Fruit fly (Drosophila melanogaster) whole organism, embryonic: ENCODE results near the gene mRpL10.
A peak's percentile ranks its signal among the peaks of the same experiment; 100 is the strongest.

Experiments used
- Asciz ChIP-seq: fragments of 200-800 bp; sonication (Bioruptor generic); optimal IDR thresholded peaks from 2 replicates; lab custom pipeline; 2017; ENCODE audit warnings: missing biosample characterization, mild to moderate bottlenecking, missing genetic modification characterization, missing genetic modification reagents
- Atf6 ChIP-seq: fragments of 200-800 bp; sonication (Bioruptor generic); IDR thresholded peaks from 2 replicates; pipeline ENCODE4 v1.3.6; 2022; ENCODE audit warnings: missing biosample characterization, missing genetic modification characterization
- Awh ChIP-seq: fragments of 200-800 bp; sonication (Bioruptor generic); IDR thresholded peaks from 2 replicates; pipeline ENCODE4, ENCODE4 v1.3.6; 2022; ENCODE audit warnings: missing biosample characterization, missing genetic modification characterization
- B-H2 ChIP-seq: fragments of 200-800 bp; sonication (Bioruptor generic); optimal IDR thresholded peaks from 2 replicates; lab custom pipeline; 2018; ENCODE audit warnings: missing biosample characterization, mild to moderate bottlenecking, missing genetic modification characterization
- BtbVII ChIP-seq: fragments of 200-800 bp; sonication (Bioruptor generic); optimal IDR thresholded peaks from 3 replicates; lab custom pipeline; 2017; ENCODE audit warnings: missing biosample characterization, mild to moderate bottlenecking, missing genetic modification characterization
- CG10321 ChIP-seq: fragments of 200-800 bp; sonication (Bioruptor generic); IDR thresholded peaks from 2 replicates; pipeline ENCODE4 v1.3.6; 2022; ENCODE audit warnings: missing biosample characterization, missing genetic modification characterization
- CG10959 ChIP-seq: fragments of 200-800 bp; sonication (Bioruptor generic); IDR thresholded peaks from 2 replicates; pipeline ENCODE4 v1.3.6; 2022; ENCODE audit warnings: missing biosample characterization, missing genetic modification characterization
- CG13424 ChIP-seq: fragments of 200-800 bp; sonication (Bioruptor generic); optimal IDR thresholded peaks from 2 replicates; lab custom pipeline; 2019; ENCODE audit warnings: missing biosample characterization, mild to moderate bottlenecking, missing genetic modification characterization, moderate library complexity
- CG13775 ChIP-seq: fragments of 200-800 bp; sonication (Bioruptor generic); optimal IDR thresholded peaks from 3 replicates; lab custom pipeline; 2017; ENCODE audit warnings: missing biosample characterization, mild to moderate bottlenecking, missing genetic modification characterization
- CG13894 ChIP-seq: fragments of 200-800 bp; sonication (Bioruptor generic); optimal IDR thresholded peaks from 3 replicates; lab custom pipeline; 2018; ENCODE audit warnings: missing biosample characterization, mild to moderate bottlenecking, missing genetic modification characterization, moderate library complexity
- CG14014 ChIP-seq: fragments of 200-800 bp; sonication (Bioruptor generic); IDR thresholded peaks from 2 replicates; pipeline ENCODE4 v1.3.6; 2022; ENCODE audit warnings: missing biosample characterization, missing genetic modification characterization
- CG15479 ChIP-seq: fragments of 200-800 bp; sonication (Bioruptor generic); optimal IDR thresholded peaks from 3 replicates; lab custom pipeline; 2019; ENCODE audit warnings: missing biosample characterization, mild to moderate bottlenecking, missing genetic modification characterization, moderate library complexity
- CG17829 ChIP-seq: fragments of 200-800 bp; optimal IDR thresholded peaks from 2 replicates; lab custom pipeline; 2019; ENCODE audit warnings: missing biosample characterization, mild to moderate bottlenecking, missing genetic modification characterization, moderate library complexity
- CG1792 ChIP-seq: fragments of 200-800 bp; sonication (Bioruptor generic); optimal IDR thresholded peaks from 2 replicates; lab custom pipeline; 2016; ENCODE audit warnings: missing biosample characterization, missing genetic modification characterization
- CG1832 ChIP-seq: fragments of 200-800 bp; sonication (Bioruptor generic); optimal IDR thresholded peaks from 2 replicates; lab custom pipeline; 2017; ENCODE audit warnings: missing biosample characterization, mild to moderate bottlenecking, missing genetic modification characterization, inconsistent platforms
- CG6813 ChIP-seq: fragments of 200-800 bp; sonication (Bioruptor generic); optimal IDR thresholded peaks from 2 replicates; lab custom pipeline; 2017; ENCODE audit warnings: missing biosample characterization, missing genetic modification characterization, mild to moderate bottlenecking, moderate library complexity, missing genetic modification reagents
- CG7839 ChIP-seq: fragments of 200-800 bp; sonication (Bioruptor generic); optimal IDR thresholded peaks from 3 replicates; lab custom pipeline; 2018; ENCODE audit warnings: missing biosample characterization, mild to moderate bottlenecking, missing genetic modification characterization, moderate library complexity
- CG8359 ChIP-seq: fragments of 200-800 bp; sonication (Bioruptor generic); optimal IDR thresholded peaks from 2 replicates; lab custom pipeline; 2017; ENCODE audit warnings: missing biosample characterization, mild to moderate bottlenecking, missing genetic modification characterization, borderline replicate concordance
- D ChIP-seq, 2 experiments: fragments of 200-800 bp in 1 of 2; fragments of >200 bp in 1 of 2; sonication (Bioruptor generic) in 1 of 2; optimal IDR thresholded peaks; 2 replicates in 1 of 2; 3 replicates in 1 of 2; lab custom pipeline; 2017; ENCODE audit warnings: mild to moderate bottlenecking in 1 of 2, missing biosample characterization in 1 of 2, missing genetic modification characterization in 1 of 2, missing genetic modification reagents in 1 of 2
- Dbx ChIP-seq: fragments of 200-800 bp; sonication (Bioruptor generic); IDR thresholded peaks from 3 replicates; pipeline ENCODE4 v1.3.6; 2022; ENCODE audit warnings: missing biosample characterization, missing genetic modification characterization
- Doc3 ChIP-seq: fragments of 200-800 bp; sonication (Bioruptor generic); IDR thresholded peaks from 3 replicates; pipeline ENCODE4 v1.3.6; 2022; ENCODE audit warnings: missing biosample characterization, missing genetic modification characterization; ENCODE audit not compliant: partially characterized antibody
- ERR ChIP-seq: fragments of 200-800 bp; sonication (Bioruptor generic); optimal IDR thresholded peaks from 2 replicates; lab custom pipeline; 2016; ENCODE audit warnings: missing biosample characterization, missing genetic modification characterization
- Fer2 ChIP-seq: fragments of 200-800 bp; sonication (Bioruptor generic); optimal IDR thresholded peaks from 2 replicates; lab custom pipeline; 2018; ENCODE audit warnings: missing biosample characterization, mild to moderate bottlenecking, missing genetic modification characterization, moderate library complexity
- HLHmδ ChIP-seq: fragments of 200-800 bp; sonication (Bioruptor generic); optimal IDR thresholded peaks from 2 replicates; lab custom pipeline; 2018; ENCODE audit warnings: missing biosample characterization, mild to moderate bottlenecking, missing genetic modification characterization, moderate library complexity
- Hey ChIP-seq: fragments of 200-800 bp; sonication (Bioruptor generic); optimal IDR thresholded peaks from 3 replicates; lab custom pipeline; 2018; ENCODE audit warnings: missing biosample characterization, mild to moderate bottlenecking, missing genetic modification characterization
- Lpt ChIP-seq: fragments of >200 bp; optimal IDR thresholded peaks from 2 replicates; lab custom pipeline; 2018; ENCODE audit warnings: missing biosample characterization, missing genetic modification characterization
- Oli ChIP-seq: fragments of 200-800 bp; sonication (Bioruptor generic); optimal IDR thresholded peaks from 2 replicates; lab custom pipeline; 2018; ENCODE audit warnings: missing biosample characterization, mild to moderate bottlenecking, missing genetic modification characterization, moderate library complexity
- PHDP ChIP-seq: fragments of 200-800 bp; sonication (Bioruptor generic); optimal IDR thresholded peaks from 3 replicates; lab custom pipeline; 2018; ENCODE audit warnings: missing biosample characterization, mild to moderate bottlenecking, missing genetic modification characterization, moderate library complexity
- Spps ChIP-seq: fragments of 200-800 bp; sonication (Bioruptor generic); optimal IDR thresholded peaks from 2 replicates; lab custom pipeline; 2018; ENCODE audit warnings: missing biosample characterization, mild to moderate bottlenecking, missing genetic modification characterization
- az2 ChIP-seq: fragments of 200-800 bp; sonication (Bioruptor generic); optimal IDR thresholded peaks from 3 replicates; lab custom pipeline; 2016; ENCODE audit warnings: missing biosample characterization, missing genetic modification characterization
- bbx ChIP-seq: fragments of 200-800 bp; sonication (Bioruptor generic); IDR thresholded peaks from 2 replicates; pipeline ENCODE4 v1.3.6; 2022; ENCODE audit warnings: missing biosample characterization, missing genetic modification characterization; ENCODE audit not compliant: partially characterized antibody
- cg ChIP-seq: fragments of 200-800 bp; sonication (Bioruptor generic); optimal IDR thresholded peaks from 3 replicates; lab custom pipeline; 2019; ENCODE audit warnings: missing biosample characterization, mild to moderate bottlenecking, missing genetic modification characterization, moderate library complexity
- danr ChIP-seq: fragments of 200-800 bp; sonication (Bioruptor generic); IDR thresholded peaks from 2 replicates; pipeline ENCODE4 v1.3.6; 2022; ENCODE audit warnings: missing biosample characterization, missing genetic modification characterization
- eve ChIP-seq, 2 experiments: fragments of >200 bp; optimal IDR thresholded peaks; 2 replicates each; lab custom pipeline; 2017; ENCODE audit warnings: missing biosample characterization in 2 of 2, missing genetic modification characterization in 2 of 2
- exex ChIP-seq: fragments of 200-800 bp; sonication (Bioruptor generic); optimal IDR thresholded peaks from 4 replicates; lab custom pipeline; 2018; ENCODE audit warnings: missing biosample characterization, mild to moderate bottlenecking, missing genetic modification characterization, moderate library complexity
- grn ChIP-seq: fragments of 200-800 bp; sonication (Bioruptor generic); optimal IDR thresholded peaks from 3 replicates; lab custom pipeline; 2017; ENCODE audit warnings: missing biosample characterization, missing genetic modification characterization
- gro ChIP-seq: fragments of 200-800 bp; sonication (Bioruptor generic); optimal IDR thresholded peaks from 2 replicates; lab custom pipeline; 2016; ENCODE audit warnings: missing biosample characterization, missing genetic modification characterization
- h ChIP-seq: fragments of >200 bp; optimal IDR thresholded peaks from 2 replicates; lab custom pipeline; 2017
- hbn ChIP-seq: fragments of 200-800 bp; sonication (Bioruptor generic); IDR thresholded peaks from 2 replicates; pipeline ENCODE4 v1.3.6; 2022; ENCODE audit warnings: missing biosample characterization, missing genetic modification characterization; ENCODE audit not compliant: partially characterized antibody
- lab ChIP-seq: fragments of 200-800 bp; sonication (Bioruptor generic); optimal IDR thresholded peaks from 3 replicates; lab custom pipeline; 2017; ENCODE audit warnings: missing biosample characterization, missing genetic modification characterization, mild to moderate bottlenecking, moderate library complexity, missing genetic modification reagents
- row ChIP-seq: fragments of 200-800 bp; sonication (Bioruptor generic); IDR thresholded peaks from 3 replicates; pipeline ENCODE4 v1.3.6; 2022; ENCODE audit warnings: missing biosample characterization, missing genetic modification characterization
- so ChIP-seq: fragments of 200-800 bp; sonication (Bioruptor generic); IDR thresholded peaks from 3 replicates; pipeline ENCODE4 v1.3.6; 2022; ENCODE audit warnings: missing biosample characterization, missing genetic modification characterization
- tio ChIP-seq: fragments of 200-800 bp; sonication (Bioruptor generic); optimal IDR thresholded peaks from 2 replicates; lab custom pipeline; 2017; ENCODE audit warnings: missing biosample characterization, missing genetic modification characterization, inconsistent platforms
- tna ChIP-seq: fragments of 200-800 bp; sonication (Bioruptor generic); IDR thresholded peaks from 2 replicates; pipeline ENCODE4 v1.3.6; 2022; ENCODE audit warnings: missing biosample characterization, missing genetic modification characterization; ENCODE audit not compliant: partially characterized antibody
- toy ChIP-seq: fragments of 200-800 bp; sonication (Bioruptor generic); IDR thresholded peaks from 2 replicates; pipeline ENCODE4 v1.3.6; 2022; ENCODE audit warnings: missing biosample characterization, missing genetic modification characterization
- unpg ChIP-seq: fragments of 200-800 bp; sonication (Bioruptor generic); optimal IDR thresholded peaks from 3 replicates; lab custom pipeline; 2018; ENCODE audit warnings: missing biosample characterization, mild to moderate bottlenecking, missing genetic modification characterization, moderate library complexity
- z ChIP-seq: fragments of 200-800 bp; sonication (Bioruptor generic); IDR thresholded peaks from 3 replicates; pipeline ENCODE4 v1.3.6; 2022; ENCODE audit warnings: missing biosample characterization, missing genetic modification characterization

The mRpL10 gene

DNA sequence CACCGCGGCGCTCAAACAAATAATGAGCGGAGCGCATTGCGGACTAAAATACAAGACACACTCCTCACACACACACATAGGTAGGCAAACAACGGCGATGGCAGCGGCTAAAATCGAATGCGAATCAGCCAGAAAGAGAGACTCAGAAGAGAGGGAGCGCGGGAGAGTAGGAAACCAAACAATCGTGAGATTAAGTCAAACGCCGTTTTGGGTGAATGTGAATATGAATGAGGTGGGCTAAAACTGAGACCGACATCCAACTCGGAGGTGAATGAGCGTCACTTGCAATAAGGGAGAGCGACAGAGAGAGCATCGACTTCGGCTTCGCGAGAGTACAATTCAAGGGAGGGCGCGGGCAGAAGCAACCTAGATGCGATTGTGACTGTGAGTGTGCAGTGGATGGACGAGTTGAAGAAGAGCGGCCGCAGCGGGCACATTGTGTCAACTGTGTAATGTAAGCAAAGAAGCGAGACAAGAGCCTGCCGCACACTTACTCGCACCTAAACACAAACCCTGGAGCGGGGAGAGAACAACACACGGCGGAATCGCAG lies 18.4 kb downstream of the mRpL10 start (continued):
- TF ChIP-seq BtbVII (GFP tag; lab: Kevin White, UChicago) (no peak), Spps (tag; lab: Kevin White, UChicago) (no peak), Asciz (GFP tag; lab: Kevin White, UChicago) (no peak), CG1792 (no peak), CG13775 (GFP tag; lab: Kevin White, UChicago) (no peak), tna (GFP tag; lab: Robert Waterston, UW) (no peak), CG13894 (peak; percentile 12), Awh (GFP tag; lab: Robert Waterston, UW) (no peak), unpg (no peak), danr (GFP tag; lab: Robert Waterston, UW) (no peak), bbx (GFP tag; lab: Robert Waterston, UW) (peak; percentile 29; the same call in 1 of the 2 replicates), tio (GFP tag; lab: Kevin White, UChicago) (no peak), CG13424 (no peak), CG17829 (tag; lab: Kevin White, UChicago) (peak; percentile 17), CG8359 (no peak), CG10321 (GFP tag; lab: Robert Waterston, UW) (no peak), Doc3 (GFP tag; lab: Robert Waterston, UW) (peak; percentile 43; the same call in 1 of the 3 replicates), lab (GFP tag; lab: Kevin White, UChicago) (peak; percentile 30), hbn (GFP tag; lab: Robert Waterston, UW) (peak; percentile 57; the same call in 1 of the 2 replicates), gro (GFP tag; lab: Kevin White, UChicago) (peak; percentile 67), CG10959 (GFP tag; lab: Robert Waterston, UW) (no peak), Dbx (GFP tag; lab: Robert Waterston, UW) (0 out of 3 replicates have a peak, but pooled peaks have one; percentile 16), CG14014 (GFP tag; lab: Robert Waterston, UW) (no peak), exex (tag; lab: Kevin White, UChicago) (no peak), so (GFP tag; lab: Robert Waterston, UW) (no peak), CG7839 (no peak)

DNA sequence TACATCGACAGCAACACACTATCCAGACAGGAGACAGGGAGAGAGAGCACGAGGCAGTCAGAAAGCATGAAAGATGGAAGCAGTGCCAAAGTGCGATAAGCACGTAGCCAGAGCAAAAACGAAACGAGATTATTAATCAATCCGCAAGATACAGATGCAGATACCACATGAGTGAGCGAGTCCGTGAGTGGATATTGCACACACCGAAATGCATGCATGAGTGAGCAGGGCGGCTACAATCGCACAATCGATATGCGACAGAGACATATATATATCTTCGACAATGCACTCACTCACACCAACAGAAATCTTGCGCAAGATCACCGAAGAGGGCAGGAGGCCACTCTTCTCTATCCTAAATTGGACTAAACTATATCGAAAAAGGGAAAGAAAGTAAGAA lies 19.3 kb downstream of the mRpL10 start:
- TF ChIP-seq CG15479 (GFP tag; lab: Kevin White, UChicago) = peak; percentile 92
- no peak for TF ChIP-seq ERR (GFP tag; lab: Kevin White, UChicago)
- peak; percentile 83 for TF ChIP-seq CG10321 (GFP tag; lab: Robert Waterston, UW)
- peak; percentile 62 for TF ChIP-seq D (optimal IDR thresholded peaks at IDR 0.05; lab: Kevin White, UChicago)
- TF ChIP-seq D (GFP tag; optimal IDR thresholded peaks at IDR 0.05; lab: Kevin White, UChicago) = no peak
- TF ChIP-seq Fer2 = no peak
- peak; percentile 87 for TF ChIP-seq grn (GFP tag; lab: Kevin White, UChicago)
- peak; percentile 49 for TF ChIP-seq cg
- TF ChIP-seq z (GFP tag; lab: Robert Waterston, UW) = peak; percentile 83
- peak; percentile 58 for TF ChIP-seq CG1832 (GFP tag; lab: Kevin White, UChicago)
- peak; percentile 11 for TF ChIP-seq Lpt (GFP tag; lab: Kevin White, UChicago)
- no peak for TF ChIP-seq toy (GFP tag; lab: Robert Waterston, UW)

- no peak for TF ChIP-seq CG15479 (GFP tag; lab: Kevin White, UChicago)
- no peak for TF ChIP-seq HLHmδ (GFP tag; lab: Kevin White, UChicago)
- no peak for TF ChIP-seq bbx (GFP tag; lab: Robert Waterston, UW)
- peak; percentile 82 for TF ChIP-seq CG6813 (GFP tag; lab: Kevin White, UChicago)
- no peak for TF ChIP-seq B-H2 (GFP tag; lab: Kevin White, UChicago)
- peak in 1 of 2 experiments; percentile 87 for TF ChIP-seq eve (GFP tag; optimal IDR thresholded peaks at IDR 0.05; lab: Kevin White, UChicago)
- no peak for TF ChIP-seq h (lab: Kevin White, UChicago)
- peak; percentile 87 for TF ChIP-seq az2 (GFP tag; lab: Kevin White, UChicago)
- TF ChIP-seq Atf6 (GFP tag; lab: Robert Waterston, UW) = peak; percentile 67
- peak; percentile 80 for TF ChIP-seq PHDP (tag; lab: Kevin White, UChicago)
- peak; percentile 87 for TF ChIP-seq row (GFP tag; lab: Robert Waterston, UW)
- no peak for TF ChIP-seq CG13894
- peak; percentile 88 for TF ChIP-seq Oli
- TF ChIP-seq Dbx (GFP tag; lab: Robert Waterston, UW) = peak; percentile 40; the same call in 2 of the 3 replicates
- no peak for TF ChIP-seq Hey (tag; lab: Kevin White, UChicago)
These were observed 19.8 kb downstream of the mRpL10 start for dm6 chr2L:223351-223750.
